Worm (Caenorhabditis elegans): Measurements from ENCODE around the gene sup-36.
A peak's percentile ranks its signal among the peaks of the same experiment; 100 is the strongest.

The sup-36 gene

ce11 chrIV:6631704-6632272, 30.3 kb downstream of the sup-36 start, which contains the start of the genes cest-5.1 and C01B10.9:
Gene cest-5.1 (minus strand): TSS chrIV:6631754.
Gene C01B10.9 (plus strand): TSS chrIV:6632222.
- no peak for TF ChIP-seq nhr-129 (tag; optimal IDR thresholded peaks at IDR 0.05)
- TF ChIP-seq lsy-2 (tag; optimal IDR thresholded peaks at IDR 0.05): peak; percentile 59 to 81
- TF ChIP-seq fos-1 (tag; optimal IDR thresholded peaks at IDR 0.05): peak; percentile 6
- TF ChIP-seq zag-1 (tag; optimal IDR thresholded peaks at IDR 0.05): no peak
- TF ChIP-seq skn-1 (tag; optimal IDR thresholded peaks at IDR 0.05): no peak
- TF ChIP-seq dmd-4 (tag; optimal IDR thresholded peaks at IDR 0.05): no peak
- peak; percentile 80 for TF ChIP-seq sma-3 (GFP tag; optimal IDR thresholded peaks at IDR 0.05)
- TF ChIP-seq lin-13 (GFP tag; optimal IDR thresholded peaks at IDR 0.05): peak; percentile 69
- peak; percentile 74 for TF ChIP-seq F13H6.1 (tag; optimal IDR thresholded peaks at IDR 0.05)
- peak; percentile 61 for TF ChIP-seq crh-2 (tag; optimal IDR thresholded peaks at IDR 0.05)
- TF ChIP-seq unc-55 (GFP tag; optimal IDR thresholded peaks at IDR 0.05): peak; percentile 85
- no peak for TF ChIP-seq ceh-82 (tag; optimal IDR thresholded peaks at IDR 0.05)
- TF ChIP-seq mab-5 (tag; optimal IDR thresholded peaks at IDR 0.05): peak; percentile 27
- TF ChIP-seq R02D3.7 (tag; optimal IDR thresholded peaks at IDR 0.05): peak; percentile 11
- no peak for TF ChIP-seq elt-3 (tag; optimal IDR thresholded peaks at IDR 0.05)
- TF ChIP-seq egl-27 (tag; optimal IDR thresholded peaks at IDR 0.05): no peak
- TF ChIP-seq sma-9 (GFP tag; optimal IDR thresholded peaks at IDR 0.05): peak; percentile 82
- no peak for TF ChIP-seq sma-9 (tag; optimal IDR thresholded peaks at IDR 0.05)
- TF ChIP-seq ZK546.5 (tag; optimal IDR thresholded peaks at IDR 0.05): no peak
- TF ChIP-seq C34F6.9 (tag; optimal IDR thresholded peaks at IDR 0.05): peak; percentile 63
- TF ChIP-seq lin-11 (tag; optimal IDR thresholded peaks at IDR 0.05): peak; percentile 33
- peak; percentile 32 for TF ChIP-seq nhr-21 (tag; optimal IDR thresholded peaks at IDR 0.05)
- TF ChIP-seq gmeb-1 (tag; optimal IDR thresholded peaks at IDR 0.05): peak; percentile 94

ce11 chrIV:6634789-6635188, 33.3 kb downstream of the sup-36 start, which contains the start of gene metl-13:
Gene metl-13 (plus strand): TSS chrIV:6635089.
- TF ChIP-seq nhr-25 (tag; optimal IDR thresholded peaks at IDR 0.05): no peak
- no peak for TF ChIP-seq ztf-4 (tag; optimal IDR thresholded peaks at IDR 0.05)

ce11 chrIV:6638256-6638655, 36.8 kb downstream of the sup-36 start, which contains the start of gene C01B10.7:
Gene C01B10.7 (plus strand): TSS chrIV:6638556.
- TF ChIP-seq ama-1 (optimal IDR thresholded peaks at IDR 0.05) (no peak), nhr-10 (tag; optimal IDR thresholded peaks at IDR 0.05) (no peak), egl-27 (tag; optimal IDR thresholded peaks at IDR 0.05) (no peak), elt-3 (tag; optimal IDR thresholded peaks at IDR 0.05) (no peak), ceh-82 (tag; optimal IDR thresholded peaks at IDR 0.05) (no peak), unc-55 (GFP tag; optimal IDR thresholded peaks at IDR 0.05) (no peak), mab-5 (tag; optimal IDR thresholded peaks at IDR 0.05) (no peak), ZK546.5 (tag; optimal IDR thresholded peaks at IDR 0.05) (no peak), lin-11 (tag; optimal IDR thresholded peaks at IDR 0.05) (no peak), peb-1 (tag; optimal IDR thresholded peaks at IDR 0.05) (no peak), zag-1 (tag; optimal IDR thresholded peaks at IDR 0.05) (no peak), C34F6.9 (tag; optimal IDR thresholded peaks at IDR 0.05) (no peak), dmd-4 (tag; optimal IDR thresholded peaks at IDR 0.05) (no peak), skn-1 (tag; optimal IDR thresholded peaks at IDR 0.05) (no peak), nhr-25 (tag; optimal IDR thresholded peaks at IDR 0.05) (no peak), sma-9 (GFP tag; optimal IDR thresholded peaks at IDR 0.05) (no peak), sma-9 (tag; optimal IDR thresholded peaks at IDR 0.05) (no peak), ztf-11 (tag; optimal IDR thresholded peaks at IDR 0.05) (no peak)

ce11 chrIV:6639880-6640279, 38.4 kb downstream of the sup-36 start, which contains the start of gene C01B10.6:
Gene C01B10.6 (plus strand): TSS chrIV:6640180.
- TF ChIP-seq alr-1 (tag; optimal IDR thresholded peaks at IDR 0.05): no peak
- TF ChIP-seq egl-27 (tag; optimal IDR thresholded peaks at IDR 0.05): no peak
- no peak for TF ChIP-seq sem-4 (tag; optimal IDR thresholded peaks at IDR 0.05)
- TF ChIP-seq fos-1 (tag; optimal IDR thresholded peaks at IDR 0.05): peak; percentile 4
- TF ChIP-seq nhr-21 (tag; optimal IDR thresholded peaks at IDR 0.05): no peak

ce11 chrIV:6645867-6646655, 44.6 kb downstream of the sup-36 start, which contains the start of gene hil-7:
Gene hil-7 (plus strand): TSS chrIV:6646312.
- TF ChIP-seq lsy-2 (tag; optimal IDR thresholded peaks at IDR 0.05): peak in 1 of 2 experiments; percentile 72
- no peak for TF ChIP-seq ztf-4 (tag; optimal IDR thresholded peaks at IDR 0.05)
- no peak for TF ChIP-seq nhr-21 (tag; optimal IDR thresholded peaks at IDR 0.05)
- no peak for TF ChIP-seq fos-1 (tag; optimal IDR thresholded peaks at IDR 0.05)
- TF ChIP-seq C34F6.9 (tag; optimal IDR thresholded peaks at IDR 0.05): peak; percentile 89
- peak; percentile 44 for TF ChIP-seq gmeb-1 (tag; optimal IDR thresholded peaks at IDR 0.05)
- TF ChIP-seq nhr-10 (tag; optimal IDR thresholded peaks at IDR 0.05): no peak
- no peak for TF ChIP-seq nhr-11 (tag; optimal IDR thresholded peaks at IDR 0.05)
- no peak for TF ChIP-seq unc-55 (GFP tag; optimal IDR thresholded peaks at IDR 0.05)
- TF ChIP-seq lin-11 (tag; optimal IDR thresholded peaks at IDR 0.05): no peak
- TF ChIP-seq nhr-25 (tag; optimal IDR thresholded peaks at IDR 0.05): no peak
- no peak for TF ChIP-seq Y55F3AM.14 (GFP tag; optimal IDR thresholded peaks at IDR 0.05)
- TF ChIP-seq mbf-1 (tag; optimal IDR thresholded peaks at IDR 0.05): no peak
- no peak for TF ChIP-seq peb-1 (tag; optimal IDR thresholded peaks at IDR 0.05)
- no peak for TF ChIP-seq ztf-1 (GFP tag; conservative IDR thresholded peaks at IDR 0.05)
- TF ChIP-seq unc-39 (tag; optimal IDR thresholded peaks at IDR 0.05): no peak
- TF ChIP-seq nhr-12 (tag; optimal IDR thresholded peaks at IDR 0.05): no peak
- TF ChIP-seq elt-3 (tag; optimal IDR thresholded peaks at IDR 0.05): no peak
- TF ChIP-seq nhr-77 (tag; optimal IDR thresholded peaks at IDR 0.05): no peak
- no peak for TF ChIP-seq snpc-4 (tag; optimal IDR thresholded peaks at IDR 0.05)
- TF ChIP-seq aly-2 (tag; optimal IDR thresholded peaks at IDR 0.05): no peak
- TF ChIP-seq nhr-6 (tag; optimal IDR thresholded peaks at IDR 0.05): peak; percentile 31
- TF ChIP-seq sma-3 (GFP tag; optimal IDR thresholded peaks at IDR 0.05): no peak

All from whole organism, L2 larva.